Fruit fly (Drosophila melanogaster) whole organism: ENCODE measurements around the gene CG10565.

ENCODE experiments used
- CG8478 ChIP-seq: fragments of >200 bp; optimal IDR thresholded peaks from 2 replicates; lab custom pipeline; 2018; ENCODE audit warnings: inconsistent platforms
- Dll ChIP-seq: fragments of >200 bp; optimal IDR thresholded peaks from 2 replicates; lab custom pipeline; 2017
- pan ChIP-seq: fragments of >200 bp; optimal IDR thresholded peaks from 2 replicates; lab custom pipeline; 2017
- psq ChIP-seq: fragments of >200 bp; optimal IDR thresholded peaks from 2 replicates; lab custom pipeline; 2017
- usp ChIP-seq: fragments of >200 bp; optimal IDR thresholded peaks from 2 replicates; lab custom pipeline; 2017; ENCODE audit warnings: missing biosample characterization, missing genetic modification characterization, mixed read lengths

DNA sequence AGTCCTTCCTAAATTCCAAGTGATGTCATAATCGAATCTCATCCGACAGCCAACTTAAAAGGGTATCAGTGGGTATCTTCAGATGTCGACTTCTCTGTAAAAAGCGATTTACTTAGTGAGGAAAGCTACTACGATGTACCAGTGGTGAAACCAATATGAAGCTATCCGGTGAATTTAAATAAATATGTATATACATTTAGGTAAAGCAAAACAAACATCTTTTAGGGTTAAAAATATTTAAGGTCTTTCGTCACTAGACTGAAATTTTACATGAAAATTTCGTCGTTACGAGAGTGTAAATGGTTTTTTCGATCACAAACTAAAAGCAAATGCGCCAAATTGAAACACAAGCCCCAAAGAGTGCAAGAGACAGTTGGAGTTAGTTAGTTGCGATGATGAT is 29.3 kb downstream of the CG10565 start:
- TF ChIP-seq pan (lab: Kevin White, UChicago) (no peak), usp (GFP tag; lab: Kevin White, UChicago) (no peak), CG8478 (no peak), psq (no peak), Dll (lab: Kevin White, UChicago) (no peak)
